Fruit fly (Drosophila melanogaster) whole organism, embryonic: ENCODE measurements around the gene Obp99d.

Experiments used
- BtbVII ChIP-seq: fragments of 200-800 bp; sonication (Bioruptor generic); optimal IDR thresholded peaks from 3 replicates; lab custom pipeline; 2017; ENCODE audit warnings: missing biosample characterization, mild to moderate bottlenecking, missing genetic modification characterization
- CG10267 ChIP-seq: fragments of 200-800 bp; sonication (Bioruptor generic); optimal IDR thresholded peaks from 2 replicates; lab custom pipeline; 2018; ENCODE audit warnings: missing biosample characterization, mild to moderate bottlenecking, missing genetic modification characterization, moderate library complexity
- CG10462 ChIP-seq: fragments of 200-800 bp; sonication (Bioruptor generic); optimal IDR thresholded peaks from 2 replicates; lab custom pipeline; 2016; ENCODE audit warnings: missing biosample characterization, missing genetic modification characterization
- CG11560 ChIP-seq: fragments of 200-800 bp; sonication (Bioruptor generic); IDR thresholded peaks from 3 replicates; pipeline ENCODE4 v1.3.6; 2022; ENCODE audit warnings: missing biosample characterization, missing genetic modification characterization
- CG12071 ChIP-seq: fragments of 200-800 bp; sonication (Bioruptor generic); optimal IDR thresholded peaks from 3 replicates; lab custom pipeline; 2018; ENCODE audit warnings: missing biosample characterization, mild to moderate bottlenecking, missing genetic modification characterization
- CG13287 ChIP-seq: fragments of 200-800 bp; sonication (Bioruptor generic); IDR thresholded peaks from 2 replicates; pipeline ENCODE4 v1.3.6; 2022; ENCODE audit warnings: missing biosample characterization, missing genetic modification characterization; ENCODE audit not compliant: partially characterized antibody
- CG13775 ChIP-seq: fragments of 200-800 bp; sonication (Bioruptor generic); optimal IDR thresholded peaks from 3 replicates; lab custom pipeline; 2017; ENCODE audit warnings: missing biosample characterization, mild to moderate bottlenecking, missing genetic modification characterization
- CG14050 ChIP-seq: fragments of 200-800 bp; sonication (Bioruptor generic); IDR thresholded peaks from 3 replicates; pipeline ENCODE4 v1.3.6; 2022; ENCODE audit warnings: missing biosample characterization, missing genetic modification characterization
- CG1529 ChIP-seq: fragments of 200-800 bp; sonication (Bioruptor generic); optimal IDR thresholded peaks from 3 replicates; lab custom pipeline; 2018; ENCODE audit warnings: missing biosample characterization, missing genetic modification characterization
- CG15696 ChIP-seq: fragments of 200-800 bp; sonication (Bioruptor generic); optimal IDR thresholded peaks from 2 replicates; lab custom pipeline; 2019; ENCODE audit warnings: missing biosample characterization, mild to moderate bottlenecking, missing genetic modification characterization, moderate library complexity
- CG16863 ChIP-seq: fragments of 200-800 bp; sonication (Bioruptor generic); optimal IDR thresholded peaks from 3 replicates; lab custom pipeline; 2016; ENCODE audit warnings: missing biosample characterization, missing genetic modification characterization
- CG17912 ChIP-seq: fragments of 200-800 bp; sonication (Bioruptor generic); optimal IDR thresholded peaks from 2 replicates; lab custom pipeline; 2018; ENCODE audit warnings: missing biosample characterization, mild to moderate bottlenecking, missing genetic modification characterization
- CG43689 ChIP-seq: fragments of 200-800 bp; sonication (Bioruptor generic); IDR thresholded peaks from 2 replicates; pipeline ENCODE4 v1.3.6; 2022; ENCODE audit warnings: missing biosample characterization, missing genetic modification characterization
- CG4617 ChIP-seq: fragments of 200-800 bp; sonication (Bioruptor generic); optimal IDR thresholded peaks from 3 replicates; lab custom pipeline; 2016; ENCODE audit warnings: missing biosample characterization, missing genetic modification characterization, borderline replicate concordance
- CG6254 ChIP-seq: fragments of 200-800 bp; sonication (Bioruptor generic); optimal IDR thresholded peaks from 3 replicates; lab custom pipeline; 2017; ENCODE audit warnings: mild to moderate bottlenecking, missing biosample characterization, missing genetic modification reagents, missing genetic modification characterization
- CG7963 ChIP-seq: fragments of 200-800 bp; sonication (Bioruptor generic); IDR thresholded peaks from 3 replicates; pipeline ENCODE4 v1.3.6; 2022; ENCODE audit warnings: missing biosample characterization, missing genetic modification characterization; ENCODE audit not compliant: partially characterized antibody
- CG8765 ChIP-seq: fragments of 200-800 bp; sonication (Bioruptor generic); IDR thresholded peaks from 2 replicates; pipeline ENCODE4 v1.3.6; 2022; ENCODE audit warnings: missing biosample characterization, missing genetic modification characterization
- CG8924 ChIP-seq: fragments of 200-800 bp; optimal IDR thresholded peaks from 3 replicates; lab custom pipeline; 2019; ENCODE audit warnings: missing biosample characterization, mild to moderate bottlenecking, missing genetic modification characterization, moderate library complexity
- CG9215 ChIP-seq: fragments of 200-800 bp; sonication (Bioruptor generic); IDR thresholded peaks from 2 replicates; pipeline ENCODE4 v1.3.6; 2022; ENCODE audit warnings: missing biosample characterization, missing genetic modification characterization
- CG9437 ChIP-seq: fragments of 200-800 bp; sonication (Bioruptor generic); optimal IDR thresholded peaks from 2 replicates; lab custom pipeline; 2018; ENCODE audit warnings: missing biosample characterization, mild to moderate bottlenecking, missing genetic modification characterization
- Deaf1 ChIP-seq: fragments of 200-800 bp; optimal IDR thresholded peaks from 3 replicates; lab custom pipeline; 2019; ENCODE audit warnings: missing biosample characterization, mild to moderate bottlenecking, missing genetic modification characterization, moderate library complexity
- Drgx ChIP-seq: fragments of 200-800 bp; sonication (Bioruptor generic); IDR thresholded peaks from 2 replicates; pipeline ENCODE4 v1.3.6; 2022; ENCODE audit warnings: missing biosample characterization, missing genetic modification characterization
- Elba2 ChIP-seq: fragments of 200-800 bp; sonication (Bioruptor generic); optimal IDR thresholded peaks from 3 replicates; lab custom pipeline; 2016; ENCODE audit warnings: missing biosample characterization, missing genetic modification characterization
- Fer2 ChIP-seq: fragments of 200-800 bp; sonication (Bioruptor generic); optimal IDR thresholded peaks from 2 replicates; lab custom pipeline; 2018; ENCODE audit warnings: missing biosample characterization, mild to moderate bottlenecking, missing genetic modification characterization, moderate library complexity
- GATAe ChIP-seq: fragments of 200-800 bp; sonication (Bioruptor generic); conservative IDR thresholded peaks from 2 replicates; pipeline ENCODE4 v1.3.6; 2022; ENCODE audit warnings: missing biosample characterization, missing genetic modification characterization
- Hand ChIP-seq: fragments of 200-800 bp; sonication (Bioruptor generic); optimal IDR thresholded peaks from 2 replicates; lab custom pipeline; 2017; ENCODE audit warnings: mild to moderate bottlenecking, missing biosample characterization, missing genetic modification reagents, missing genetic modification characterization
- NK7.1 ChIP-seq: fragments of 200-800 bp; sonication (Bioruptor generic); optimal IDR thresholded peaks from 3 replicates; lab custom pipeline; 2016; ENCODE audit warnings: missing biosample characterization, missing genetic modification characterization
- Neu2 ChIP-seq: fragments of 200-800 bp; sonication (Bioruptor generic); optimal IDR thresholded peaks from 3 replicates; lab custom pipeline; 2016; ENCODE audit warnings: missing biosample characterization, missing genetic modification characterization, borderline replicate concordance
- Opbp ChIP-seq: fragments of 200-800 bp; sonication (Bioruptor generic); IDR thresholded peaks from 3 replicates; pipeline ENCODE4 v1.3.6; 2022; ENCODE audit warnings: missing biosample characterization, missing genetic modification characterization; ENCODE audit not compliant: partially characterized antibody
- Poxn ChIP-seq: fragments of 200-800 bp; sonication (Bioruptor generic); IDR thresholded peaks from 2 replicates; pipeline ENCODE4 v1.3.6; 2022; ENCODE audit warnings: missing biosample characterization, missing genetic modification characterization
- Side ChIP-seq: fragments of 200-800 bp; sonication (Bioruptor generic); optimal IDR thresholded peaks from 2 replicates; lab custom pipeline; 2016; ENCODE audit warnings: missing biosample characterization, missing genetic modification characterization
- Sox100B ChIP-seq: fragments of 200-800 bp; sonication (Bioruptor generic); optimal IDR thresholded peaks from 3 replicates; lab custom pipeline; 2018; ENCODE audit warnings: missing biosample characterization, mild to moderate bottlenecking, missing genetic modification characterization
- az2 ChIP-seq: fragments of 200-800 bp; sonication (Bioruptor generic); optimal IDR thresholded peaks from 3 replicates; lab custom pipeline; 2016; ENCODE audit warnings: missing biosample characterization, missing genetic modification characterization
- chif ChIP-seq, 2 experiments: fragments of 200-800 bp; sonication (Bioruptor generic); optimal IDR thresholded peaks; 3 replicates each; lab custom pipeline; 2016; ENCODE audit warnings: missing biosample characterization in 2 of 2, missing genetic modification characterization in 2 of 2
- dm ChIP-seq: fragments of 200-800 bp; sonication (Bioruptor generic); optimal IDR thresholded peaks from 3 replicates; lab custom pipeline; 2016; ENCODE audit warnings: missing biosample characterization, missing genetic modification characterization
- ems ChIP-seq: fragments of 200-800 bp; sonication (Bioruptor generic); optimal IDR thresholded peaks from 3 replicates; lab custom pipeline; 2016; ENCODE audit warnings: missing biosample characterization, missing genetic modification characterization
- grn ChIP-seq: fragments of 200-800 bp; sonication (Bioruptor generic); optimal IDR thresholded peaks from 3 replicates; lab custom pipeline; 2017; ENCODE audit warnings: missing biosample characterization, missing genetic modification characterization
- her ChIP-seq: fragments of 200-800 bp; sonication (Bioruptor generic); optimal IDR thresholded peaks from 2 replicates; lab custom pipeline; 2016; ENCODE audit warnings: missing biosample characterization, missing genetic modification characterization
- kay ChIP-seq: fragments of 200-800 bp; sonication (Bioruptor generic); optimal IDR thresholded peaks from 2 replicates; lab custom pipeline; 2016; ENCODE audit warnings: missing biosample characterization, missing genetic modification characterization
- luna ChIP-seq: fragments of 200-800 bp; sonication (Bioruptor generic); optimal IDR thresholded peaks from 2 replicates; lab custom pipeline; 2016; ENCODE audit warnings: missing biosample characterization, missing genetic modification characterization
- pnt ChIP-seq: fragments of 200-800 bp; sonication (Bioruptor generic); optimal IDR thresholded peaks from 3 replicates; lab custom pipeline; 2016; ENCODE audit warnings: missing biosample characterization, missing genetic modification characterization
- sc ChIP-seq, 3 experiments: fragments of >200 bp in 2 of 3; fragments of 200-800 bp in 1 of 3; sonication (Bioruptor generic) in 1 of 3; optimal IDR thresholded peaks; 2 replicates in 2 of 3; 3 replicates in 1 of 3; lab custom pipeline; 2017; ENCODE audit warnings: mild to moderate bottlenecking in 1 of 3, missing biosample characterization in 1 of 3, missing genetic modification characterization in 1 of 3, missing genetic modification reagents in 1 of 3
- slp2 ChIP-seq: fragments of 200-800 bp; sonication (Bioruptor generic); optimal IDR thresholded peaks from 2 replicates; lab custom pipeline; 2016; ENCODE audit warnings: missing biosample characterization, missing genetic modification characterization
- sna ChIP-seq: fragments of 200-800 bp; sonication (Bioruptor generic); IDR thresholded peaks from 2 replicates; pipeline ENCODE4 v1.3.6; 2022; ENCODE audit warnings: missing biosample characterization, missing genetic modification characterization; ENCODE audit not compliant: partially characterized antibody
- sr ChIP-seq: fragments of 200-800 bp; sonication (Bioruptor generic); IDR thresholded peaks from 3 replicates; pipeline ENCODE4 v1.3.6; 2022; ENCODE audit warnings: missing biosample characterization, missing genetic modification characterization
- tgo ChIP-seq: fragments of 200-800 bp; sonication (Bioruptor generic); IDR thresholded peaks from 3 replicates; pipeline ENCODE4 v1.3.6; 2022; ENCODE audit warnings: missing biosample characterization, missing genetic modification characterization
- trem ChIP-seq: fragments of 200-800 bp; optimal IDR thresholded peaks from 3 replicates; lab custom pipeline; 2019; ENCODE audit warnings: missing biosample characterization, mild to moderate bottlenecking, missing genetic modification characterization, moderate library complexity
- unpg ChIP-seq: fragments of 200-800 bp; sonication (Bioruptor generic); optimal IDR thresholded peaks from 3 replicates; lab custom pipeline; 2018; ENCODE audit warnings: missing biosample characterization, mild to moderate bottlenecking, missing genetic modification characterization, moderate library complexity
- usp ChIP-seq: fragments of >200 bp; optimal IDR thresholded peaks from 2 replicates; lab custom pipeline; 2017; ENCODE audit warnings: missing biosample characterization, missing genetic modification characterization
- yki ChIP-seq: fragments of >200 bp; optimal IDR thresholded peaks from 3 replicates; lab custom pipeline; 2018

The Obp99d gene

dm6 chr3R:29748591-29749303 is 34.4 kb downstream of the Obp99d start, which contains the start of the genes ATPsyngamma and yata (continued):
- TF ChIP-seq CG11560 (tag; lab: Robert Waterston, UW) (no peak), CG12071 (GFP tag; lab: Kevin White, UChicago) (no peak), her (GFP tag; lab: Kevin White, UChicago) (no peak), CG9215 (no peak), CG14050 (GFP tag; lab: Robert Waterston, UW) (no peak), CG13775 (GFP tag; lab: Kevin White, UChicago) (peak; percentile 14), CG9437 (GFP tag; lab: Kevin White, UChicago) (no peak), Drgx (GFP tag; lab: Robert Waterston, UW) (no peak), CG4617 (GFP tag; lab: Kevin White, UChicago) (peak; percentile 25), sc (optimal IDR thresholded peaks at IDR 0.05; lab: Kevin White, UChicago) (no peak), sc (GFP tag; optimal IDR thresholded peaks at IDR 0.05; lab: Kevin White, UChicago) (no peak), CG7963 (GFP tag; lab: Robert Waterston, UW) (peak; percentile 49; the same call in 2 of the 3 replicates), az2 (GFP tag; lab: Kevin White, UChicago) (no peak), sna (GFP tag; lab: Robert Waterston, UW) (peak; percentile 67), trem (peak; percentile 44), kay (GFP tag; lab: Kevin White, UChicago) (no peak), NK7.1 (GFP tag; lab: Kevin White, UChicago) (no peak), CG15696 (peak; percentile 37), CG13287 (GFP tag; lab: Robert Waterston, UW) (peak; percentile 68), ems (GFP tag; lab: Kevin White, UChicago) (no peak), usp (GFP tag; lab: Kevin White, UChicago) (no peak), unpg (GFP tag; lab: Kevin White, UChicago) (peak; percentile 35), pnt (GFP tag; lab: Kevin White, UChicago) (no peak), Elba2 (GFP tag; lab: Kevin White, UChicago) (peak; percentile 9), Opbp (GFP tag; lab: Robert Waterston, UW) (peak; percentile 99), CG10462 (GFP tag; lab: Kevin White, UChicago) (no peak), CG17912 (GFP tag; lab: Kevin White, UChicago) (peak; percentile 20), grn (no peak), CG1529 (GFP tag; lab: Kevin White, UChicago) (no peak), Sox100B (GFP tag; lab: Kevin White, UChicago) (no peak), CG6254 (GFP tag; lab: Kevin White, UChicago) (no peak), sr (GFP tag; lab: Robert Waterston, UW) (no peak), Poxn (no peak), GATAe (GFP tag; lab: Robert Waterston, UW) (no peak), tgo (GFP tag; lab: Robert Waterston, UW) (0 out of 3 replicates have a peak, but pooled peaks have one; percentile 26), BtbVII (GFP tag; lab: Kevin White, UChicago) (no peak), chif (GFP tag; optimal IDR thresholded peaks at IDR 0.05; lab: Kevin White, UChicago) (no peak), Fer2 (no peak), yki (lab: Kevin White, UChicago) (no peak), CG16863 (GFP tag; lab: Kevin White, UChicago) (no peak), Deaf1 (tag; lab: Kevin White, UChicago) (peak; percentile 53), luna (no peak), slp2 (GFP tag; lab: Kevin White, UChicago) (no peak), Hand (GFP tag; lab: Kevin White, UChicago) (no peak), CG8765 (GFP tag; lab: Robert Waterston, UW) (no peak), CG8924 (tag; lab: Kevin White, UChicago) (peak; percentile 57), CG43689 (GFP tag; lab: Robert Waterston, UW) (no peak), Neu2 (GFP tag; lab: Kevin White, UChicago) (no peak), dm (GFP tag; lab: Kevin White, UChicago) (no peak), Side (GFP tag; lab: Kevin White, UChicago) (no peak), CG10267 (tag; lab: Kevin White, UChicago) (peak; percentile 45)
